Fruit fly (Drosophila melanogaster) whole organism, embryonic: ENCODE data around the gene CG31327.

Experiments used
- BEAF-32 ChIP-seq: fragments of 200-800 bp; sonication (Bioruptor generic); optimal IDR thresholded peaks from 3 replicates; lab custom pipeline; 2017; ENCODE audit warnings: missing biosample characterization, missing genetic modification characterization, mild to moderate bottlenecking, moderate library complexity, missing genetic modification reagents
- BtbVII ChIP-seq: fragments of 200-800 bp; sonication (Bioruptor generic); optimal IDR thresholded peaks from 3 replicates; lab custom pipeline; 2017; ENCODE audit warnings: missing biosample characterization, mild to moderate bottlenecking, missing genetic modification characterization
- CG10431 ChIP-seq: fragments of 200-800 bp; sonication (Bioruptor generic); optimal IDR thresholded peaks from 3 replicates; lab custom pipeline; 2018; ENCODE audit warnings: missing biosample characterization, mild to moderate bottlenecking, missing genetic modification characterization
- CG10959 ChIP-seq: fragments of 200-800 bp; sonication (Bioruptor generic); IDR thresholded peaks from 2 replicates; pipeline ENCODE4 v1.3.6; 2022; ENCODE audit warnings: missing biosample characterization, missing genetic modification characterization
- CG11695 ChIP-seq: fragments of 200-800 bp; sonication (Bioruptor generic); IDR thresholded peaks from 3 replicates; pipeline ENCODE4 v1.3.6; 2022; ENCODE audit warnings: missing biosample characterization, missing genetic modification characterization
- CG12104 ChIP-seq: fragments of 200-800 bp; sonication (Bioruptor generic); optimal IDR thresholded peaks from 3 replicates; lab custom pipeline; 2016; ENCODE audit warnings: missing biosample characterization, missing genetic modification characterization
- CG1647 ChIP-seq: fragments of 200-800 bp; sonication (Bioruptor generic); optimal IDR thresholded peaks from 3 replicates; lab custom pipeline; 2016; ENCODE audit warnings: missing biosample characterization, missing genetic modification characterization
- CG16779 ChIP-seq: fragments of 200-800 bp; sonication (Bioruptor generic); IDR thresholded peaks from 2 replicates; pipeline ENCODE4 v1.3.6; 2022; ENCODE audit warnings: missing biosample characterization, missing genetic modification characterization
- CG17328 ChIP-seq: fragments of 200-800 bp; sonication (Bioruptor generic); IDR thresholded peaks from 2 replicates; pipeline ENCODE4 v1.3.6; 2022; ENCODE audit warnings: missing biosample characterization, missing genetic modification characterization
- CG17802 ChIP-seq: fragments of 200-800 bp; sonication (Bioruptor generic); optimal IDR thresholded peaks from 2 replicates; lab custom pipeline; 2018; ENCODE audit warnings: missing biosample characterization, mild to moderate bottlenecking, missing genetic modification characterization, moderate library complexity
- CG2116 ChIP-seq: fragments of 200-800 bp; sonication (Bioruptor generic); optimal IDR thresholded peaks from 3 replicates; lab custom pipeline; 2018; ENCODE audit warnings: missing biosample characterization, mild to moderate bottlenecking, missing genetic modification characterization
- CG33557 ChIP-seq: fragments of 200-800 bp; sonication (Bioruptor generic); optimal IDR thresholded peaks from 2 replicates; lab custom pipeline; 2019; ENCODE audit warnings: missing biosample characterization, mild to moderate bottlenecking, missing genetic modification characterization, moderate library complexity
- CG34422 ChIP-seq: fragments of 200-800 bp; sonication (Bioruptor generic); IDR thresholded peaks from 3 replicates; pipeline ENCODE4 v1.3.6; 2022; ENCODE audit warnings: missing biosample characterization, missing genetic modification characterization
- CG6791 ChIP-seq: fragments of 200-800 bp; sonication (Bioruptor generic); IDR thresholded peaks from 3 replicates; pipeline ENCODE4 v1.3.6; 2022; ENCODE audit warnings: missing biosample characterization, missing genetic modification characterization; ENCODE audit not compliant: partially characterized antibody
- CG7987 ChIP-seq: fragments of 200-800 bp; sonication (Bioruptor generic); optimal IDR thresholded peaks from 2 replicates; lab custom pipeline; 2018; ENCODE audit warnings: missing biosample characterization, mild to moderate bottlenecking, missing genetic modification characterization, moderate library complexity
- CG9727 ChIP-seq: fragments of 200-800 bp; sonication (Bioruptor generic); optimal IDR thresholded peaks from 3 replicates; lab custom pipeline; 2017; ENCODE audit warnings: missing biosample characterization, mild to moderate bottlenecking, missing genetic modification characterization
- Dbx ChIP-seq: fragments of 200-800 bp; sonication (Bioruptor generic); IDR thresholded peaks from 3 replicates; pipeline ENCODE4 v1.3.6; 2022; ENCODE audit warnings: missing biosample characterization, missing genetic modification characterization
- Dp ChIP-seq: fragments of 200-800 bp; sonication (Bioruptor generic); optimal IDR thresholded peaks from 2 replicates; lab custom pipeline; 2018; ENCODE audit warnings: missing biosample characterization, mild to moderate bottlenecking, missing genetic modification characterization, moderate library complexity
- HmgD ChIP-seq: fragments of 200-800 bp; sonication (Bioruptor generic); optimal IDR thresholded peaks from 3 replicates; lab custom pipeline; 2016; ENCODE audit warnings: missing biosample characterization, missing genetic modification characterization
- Hmr ChIP-seq: fragments of 200-800 bp; sonication (Bioruptor generic); optimal IDR thresholded peaks from 3 replicates; lab custom pipeline; 2017; ENCODE audit warnings: mild to moderate bottlenecking, missing biosample characterization, missing genetic modification reagents, missing genetic modification characterization
- Hr78 ChIP-seq, 2 experiments: fragments of 200-800 bp in 1 of 2; fragments of >200 bp in 1 of 2; sonication (Bioruptor generic) in 1 of 2; optimal IDR thresholded peaks; 2 replicates each; lab custom pipeline; 2017 to 2019; ENCODE audit warnings: missing biosample characterization in 2 of 2, missing genetic modification characterization in 2 of 2, mild to moderate bottlenecking in 1 of 2, moderate library complexity in 1 of 2
- Mes4 ChIP-seq: fragments of 200-800 bp; sonication (Bioruptor generic); optimal IDR thresholded peaks from 2 replicates; lab custom pipeline; 2016; ENCODE audit warnings: missing biosample characterization, missing genetic modification characterization
- Nf-YB ChIP-seq: fragments of 200-800 bp; sonication (Bioruptor generic); optimal IDR thresholded peaks from 3 replicates; lab custom pipeline; 2019; ENCODE audit warnings: missing biosample characterization, mild to moderate bottlenecking, missing genetic modification characterization, moderate library complexity
- NfI ChIP-seq: fragments of 200-800 bp; sonication (Bioruptor generic); optimal IDR thresholded peaks from 3 replicates; lab custom pipeline; 2018; ENCODE audit warnings: missing biosample characterization, mild to moderate bottlenecking, missing genetic modification characterization, moderate library complexity
- Oli ChIP-seq: fragments of 200-800 bp; sonication (Bioruptor generic); optimal IDR thresholded peaks from 2 replicates; lab custom pipeline; 2018; ENCODE audit warnings: missing biosample characterization, mild to moderate bottlenecking, missing genetic modification characterization, moderate library complexity
- Sox102F ChIP-seq: fragments of 200-800 bp; sonication (Bioruptor generic); optimal IDR thresholded peaks from 2 replicates; lab custom pipeline; 2018; ENCODE audit warnings: missing biosample characterization, mild to moderate bottlenecking, missing genetic modification characterization, moderate library complexity
- Spps ChIP-seq: fragments of 200-800 bp; sonication (Bioruptor generic); optimal IDR thresholded peaks from 2 replicates; lab custom pipeline; 2018; ENCODE audit warnings: missing biosample characterization, mild to moderate bottlenecking, missing genetic modification characterization
- TFAM ChIP-seq: fragments of 200-800 bp; sonication (Bioruptor generic); optimal IDR thresholded peaks from 2 replicates; lab custom pipeline; 2017; ENCODE audit warnings: missing biosample characterization, missing genetic modification characterization, inconsistent platforms
- Taf1 ChIP-seq: fragments of 200-800 bp; sonication (Bioruptor generic); IDR thresholded peaks from 2 replicates; pipeline ENCODE4 v1.3.6; 2022; ENCODE audit warnings: missing biosample characterization, missing genetic modification characterization
- Trl ChIP-seq, 3 experiments: fragments of >200 bp in 2 of 3; fragments of 200-800 bp in 1 of 3; sonication (Bioruptor generic) in 1 of 3; optimal IDR thresholded peaks; 2 replicates in 1 of 3; 3 replicates in 2 of 3; lab custom pipeline; 2016 to 2017; ENCODE audit warnings: missing biosample characterization in 1 of 3, missing genetic modification characterization in 1 of 3
- ac ChIP-seq: fragments of 200-800 bp; sonication (Bioruptor generic); optimal IDR thresholded peaks from 3 replicates; lab custom pipeline; 2017; ENCODE audit warnings: missing biosample characterization, mild to moderate bottlenecking, missing genetic modification characterization
- az2 ChIP-seq: fragments of 200-800 bp; sonication (Bioruptor generic); optimal IDR thresholded peaks from 3 replicates; lab custom pipeline; 2016; ENCODE audit warnings: missing biosample characterization, missing genetic modification characterization
- bab2 ChIP-seq: fragments of 200-800 bp; sonication (Bioruptor generic); optimal IDR thresholded peaks from 2 replicates; lab custom pipeline; 2016; ENCODE audit warnings: missing biosample characterization, missing genetic modification characterization
- bsh ChIP-seq, 2 experiments: fragments of 200-800 bp; sonication (Bioruptor generic); optimal IDR thresholded peaks; 2 replicates each; lab custom pipeline; 2017 to 2018; ENCODE audit warnings: mild to moderate bottlenecking in 2 of 2, missing biosample characterization in 2 of 2, missing genetic modification characterization in 2 of 2, moderate library complexity in 1 of 2
- caup ChIP-seq: fragments of 200-800 bp; sonication (Bioruptor generic); optimal IDR thresholded peaks from 3 replicates; lab custom pipeline; 2017; ENCODE audit warnings: missing biosample characterization, mild to moderate bottlenecking, missing genetic modification characterization, moderate library complexity; ENCODE audit not compliant: severe bottlenecking
- chn ChIP-seq: fragments of 200-800 bp; sonication (Bioruptor generic); optimal IDR thresholded peaks from 2 replicates; lab custom pipeline; 2016; ENCODE audit warnings: missing biosample characterization, missing genetic modification characterization
- crp ChIP-seq, 2 experiments: fragments of 200-800 bp; sonication (Bioruptor generic); optimal IDR thresholded peaks; 2 replicates in 1 of 2; 3 replicates in 1 of 2; lab custom pipeline; 2017; ENCODE audit warnings: missing biosample characterization in 2 of 2, missing genetic modification characterization in 2 of 2, mild to moderate bottlenecking in 1 of 2, moderate library complexity in 1 of 2
- ewg ChIP-seq: fragments of 200-800 bp; sonication (Bioruptor generic); optimal IDR thresholded peaks from 3 replicates; lab custom pipeline; 2017; ENCODE audit warnings: mild to moderate bottlenecking, missing biosample characterization, missing genetic modification reagents, missing genetic modification characterization
- insv ChIP-seq, 2 experiments: fragments of 200-800 bp; sonication (Bioruptor generic); optimal IDR thresholded peaks; 3 replicates each; lab custom pipeline; 2016 to 2018; ENCODE audit warnings: missing biosample characterization in 2 of 2, missing genetic modification characterization in 2 of 2
- lov ChIP-seq, 2 experiments: fragments of 200-800 bp in 1 of 2; fragments of >200 bp in 1 of 2; sonication (Bioruptor generic) in 1 of 2; IDR thresholded peaks in 1 of 2; optimal IDR thresholded peaks in 1 of 2; 2 replicates in 1 of 2; 3 replicates in 1 of 2; pipeline versions ENCODE4 v1.3.6 to Lab custom; 2017 to 2022; ENCODE audit warnings: missing biosample characterization in 1 of 2, missing genetic modification characterization in 1 of 2
- mirr ChIP-seq: fragments of 200-800 bp; sonication (Bioruptor generic); optimal IDR thresholded peaks from 3 replicates; lab custom pipeline; 2018; ENCODE audit warnings: missing biosample characterization, mild to moderate bottlenecking, missing genetic modification characterization
- mld ChIP-seq: fragments of 200-800 bp; sonication (Bioruptor generic); IDR thresholded peaks from 3 replicates; pipeline ENCODE4 v1.3.6; 2022; ENCODE audit warnings: missing biosample characterization, missing genetic modification characterization; ENCODE audit not compliant: partially characterized antibody
- run ChIP-seq: fragments of 200-800 bp; sonication (Bioruptor generic); optimal IDR thresholded peaks from 3 replicates; lab custom pipeline; 2018; ENCODE audit warnings: missing biosample characterization, mild to moderate bottlenecking, missing genetic modification characterization
- stc ChIP-seq: fragments of 200-800 bp; sonication (Bioruptor generic); IDR thresholded peaks from 2 replicates; pipeline ENCODE4 v1.3.6; 2022; ENCODE audit warnings: missing biosample characterization, missing genetic modification characterization
- toy ChIP-seq: fragments of 200-800 bp; sonication (Bioruptor generic); IDR thresholded peaks from 2 replicates; pipeline ENCODE4 v1.3.6; 2022; ENCODE audit warnings: missing biosample characterization, missing genetic modification characterization
- z ChIP-seq: fragments of 200-800 bp; sonication (Bioruptor generic); IDR thresholded peaks from 3 replicates; pipeline ENCODE4 v1.3.6; 2022; ENCODE audit warnings: missing biosample characterization, missing genetic modification characterization
- zen ChIP-seq: fragments of 200-800 bp; sonication (Bioruptor generic); optimal IDR thresholded peaks from 3 replicates; lab custom pipeline; 2018; ENCODE audit warnings: missing biosample characterization, mild to moderate bottlenecking, missing genetic modification characterization, moderate library complexity

Gene CG31327

DNA sequence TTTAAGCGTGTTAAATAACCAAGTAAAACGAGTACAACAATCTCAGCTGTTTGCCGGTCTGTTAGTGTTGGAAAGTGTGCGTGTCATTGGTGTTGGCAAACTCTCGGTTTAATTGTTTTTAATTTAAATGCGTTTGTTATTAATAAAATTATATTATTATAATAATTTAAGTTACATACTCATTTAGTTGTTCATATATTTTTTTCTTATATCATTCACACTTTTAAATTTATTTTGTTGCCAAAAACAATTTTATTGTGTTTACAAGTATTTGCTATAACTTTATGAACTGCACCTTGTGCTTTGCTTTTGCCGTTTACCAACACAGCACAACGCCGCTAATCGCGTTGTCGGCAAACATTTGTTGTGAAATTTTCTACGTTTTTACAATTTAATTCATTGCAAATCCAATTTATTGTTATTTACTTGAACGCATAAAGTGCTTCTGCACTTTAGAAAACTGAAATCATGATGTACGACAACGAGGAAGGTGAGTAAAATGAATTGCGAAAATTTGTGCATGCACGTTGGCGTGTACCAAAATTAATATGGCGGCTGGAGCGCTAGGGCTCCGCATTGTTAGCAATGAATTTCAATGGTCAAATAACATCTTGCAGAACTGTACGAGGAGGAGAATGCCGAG lies 34.5 kb downstream of the CG31327 start, which contains the start of the genes 140up and Polr2B (continued):
- TF ChIP-seq Nf-YB (GFP tag; lab: Kevin White, UChicago) (peak; percentile 70), TFAM (GFP tag; lab: Kevin White, UChicago) (peak; percentile 19), HmgD (GFP tag; lab: Kevin White, UChicago) (peak; percentile 58), Hmr (GFP tag; lab: Kevin White, UChicago) (peak; percentile 94), Oli (tag; lab: Kevin White, UChicago) (peak; percentile 92), chn (peak; percentile 78), Sox102F (peak; percentile 95), CG33557 (GFP tag; lab: Kevin White, UChicago) (peak; percentile 93), bab2 (GFP tag; lab: Kevin White, UChicago) (peak; percentile 79), CG9727 (GFP tag; lab: Kevin White, UChicago) (peak; percentile 93), z (GFP tag; lab: Robert Waterston, UW) (no peak), az2 (peak; percentile 95), ewg (peak; percentile 81), CG10959 (GFP tag; lab: Robert Waterston, UW) (peak; percentile 78), CG2116 (GFP tag; lab: Kevin White, UChicago) (peak; percentile 76), zen (tag; lab: Kevin White, UChicago) (peak; percentile 93), CG12104 (GFP tag; lab: Kevin White, UChicago) (peak; percentile 93), toy (GFP tag; lab: Robert Waterston, UW) (peak; percentile 85), mirr (GFP tag; lab: Kevin White, UChicago) (peak; percentile 47), Taf1 (peak; percentile 87), Dp (GFP tag; lab: Kevin White, UChicago) (peak; percentile 23), BtbVII (GFP tag; lab: Kevin White, UChicago) (peak; percentile 88), CG11695 (peak; percentile 100), lov (optimal IDR thresholded peaks at IDR 0.05; lab: Kevin White, UChicago) (no peak), lov (GFP tag; IDR thresholded peaks at IDR 0.05; lab: Robert Waterston, UW) (peak; percentile 78; the same call in 1 of the 3 replicates), Dbx (GFP tag; lab: Robert Waterston, UW) (peak; percentile 97), BEAF-32 (peak; percentile 27), CG34422 (GFP tag; lab: Robert Waterston, UW) (peak; percentile 97), Hr78 (GFP tag; optimal IDR thresholded peaks at IDR 0.05; lab: Kevin White, UChicago) (no peak), caup (GFP tag; lab: Kevin White, UChicago) (peak; percentile 92), mld (GFP tag; lab: Robert Waterston, UW) (no peak), ac (GFP tag; lab: Kevin White, UChicago) (peak; percentile 12), crp (GFP tag; optimal IDR thresholded peaks at IDR 0.05; lab: Kevin White, UChicago) (peak; percentile 52 to 91), insv (GFP tag; optimal IDR thresholded peaks at IDR 0.05; lab: Kevin White, UChicago) (peak in 1 of 2 experiments; percentile 69), CG7987 (GFP tag; lab: Kevin White, UChicago) (peak; percentile 73), CG17328 (GFP tag; lab: Robert Waterston, UW) (peak; percentile 87), Spps (peak; percentile 84), Trl (optimal IDR thresholded peaks at IDR 0.05; lab: Kevin White, UChicago) (no peak), Trl (GFP tag; optimal IDR thresholded peaks at IDR 0.05; lab: Kevin White, UChicago) (peak; percentile 75), CG1647 (GFP tag; lab: Kevin White, UChicago) (peak; percentile 50), CG10431 (GFP tag; lab: Kevin White, UChicago) (peak; percentile 77), CG17802 (tag; lab: Kevin White, UChicago) (peak; percentile 76), Mes4 (GFP tag; lab: Kevin White, UChicago) (peak; percentile 52), CG6791 (GFP tag; lab: Robert Waterston, UW) (no peak), CG16779 (GFP tag; lab: Robert Waterston, UW) (no peak), bsh (GFP tag; optimal IDR thresholded peaks at IDR 0.05; lab: Kevin White, UChicago) (peak in 1 of 2 experiments; percentile 93), run (tag; lab: Kevin White, UChicago) (peak; percentile 63), stc (GFP tag; lab: Robert Waterston, UW) (peak; percentile 89), NfI (GFP tag; lab: Kevin White, UChicago) (peak; percentile 93)
